Worm (Caenorhabditis elegans) whole organism, L4 larva: ENCODE data around the gene F54C4.4.

Experiments used
- D1046.2 ChIP-seq: fragments of 200-800 bp; sonication (Bioruptor generic); IDR thresholded peaks from 2 replicates; pipeline ENCODE4 v1.3.6; 2022; ENCODE audit warnings: missing genetic modification characterization, missing compliant biosample characterization
- F49E8.2 ChIP-seq: sonication (generic microtip); optimal IDR thresholded peaks from 2 replicates; lab custom pipeline; 2016; ENCODE audit warnings: missing compliant biosample characterization, mild to moderate bottlenecking, missing genetic modification characterization, borderline replicate concordance
- T20F7.1 ChIP-seq: fragments of 200-800 bp; sonication (Bioruptor generic); optimal IDR thresholded peaks from 2 replicates; lab custom pipeline; 2018; ENCODE audit warnings: mild to moderate bottlenecking, missing genetic modification characterization, missing compliant biosample characterization
- T26A8.4 ChIP-seq: fragments of 200-800 bp; sonication (Bioruptor generic); IDR thresholded peaks from 2 replicates; pipeline ENCODE4 v1.3.6; 2022; ENCODE audit warnings: missing genetic modification characterization, missing compliant biosample characterization
- Y5F2A.4 ChIP-seq: fragments of 200-800 bp; sonication (Bioruptor generic); optimal IDR thresholded peaks from 2 replicates; lab custom pipeline; 2018; ENCODE audit warnings: mild to moderate bottlenecking, missing genetic modification characterization, missing compliant biosample characterization
- ZK337.2 ChIP-seq: fragments of 200-800 bp; sonication (Bioruptor generic); IDR thresholded peaks from 2 replicates; pipeline ENCODE4 v1.3.6; 2022; ENCODE audit warnings: missing genetic modification reagents, missing genetic modification characterization, missing compliant biosample characterization
- aha-1 ChIP-seq: fragments of 150-350 bp; peaks from one replicate; lab custom pipeline; 2014; ENCODE audit warnings: missing biosample characterization, missing genetic modification characterization
- ama-1 ChIP-seq: fragments of 150-350 bp; optimal IDR thresholded peaks from 2 replicates; lab custom pipeline; 2014; ENCODE audit warnings: inconsistent platforms, mixed read lengths
- ceh-32 ChIP-seq: sonication (generic microtip); optimal IDR thresholded peaks from 2 replicates; lab custom pipeline; 2016; ENCODE audit warnings: mild to moderate bottlenecking, missing genetic modification characterization, missing compliant biosample characterization; ENCODE audit not compliant: poor library complexity
- ceh-44 ChIP-seq: fragments of 200-800 bp; sonication (Bioruptor generic); IDR thresholded peaks from 2 replicates; pipeline ENCODE4 v1.3.6; 2022; ENCODE audit warnings: missing genetic modification reagents, missing genetic modification characterization, missing compliant biosample characterization
- ceh-62 ChIP-seq: sonication (generic microtip); optimal IDR thresholded peaks from 2 replicates; lab custom pipeline; 2017; ENCODE audit warnings: missing biosample characterization, missing genetic modification characterization
- ces-1 ChIP-seq: fragments of 150-350 bp; sonication (generic microtip); optimal IDR thresholded peaks from 4 replicates; lab custom pipeline; 2014; ENCODE audit warnings: missing biosample characterization, missing genetic modification reagents, missing genetic modification characterization
- ctbp-1 ChIP-seq: fragments of 200-800 bp; sonication (Bioruptor generic); IDR thresholded peaks from 2 replicates; pipeline ENCODE4 v1.3.6; 2022; ENCODE audit warnings: missing genetic modification reagents, missing genetic modification characterization, missing compliant biosample characterization
- daf-16 ChIP-seq, 3 experiments: sonication (generic microtip); optimal IDR thresholded peaks; 2 replicates each; lab custom pipeline; 2016 to 2017; ENCODE audit warnings: missing genetic modification characterization in 3 of 3, missing genetic modification reagents in 3 of 3, mild to moderate bottlenecking in 2 of 3, missing compliant biosample characterization in 2 of 3, missing biosample characterization in 1 of 3, moderate library complexity in 1 of 3
- daf-8 ChIP-seq: fragments of 200-800 bp; sonication (Bioruptor generic); IDR thresholded peaks from 2 replicates; pipeline ENCODE4 v1.3.6; 2022; ENCODE audit warnings: missing genetic modification characterization, missing compliant biosample characterization
- dmd-6 ChIP-seq: fragments of 200-800 bp; sonication (Bioruptor generic); IDR thresholded peaks from 2 replicates; pipeline ENCODE4 v1.3.6; 2022; ENCODE audit warnings: missing genetic modification reagents, missing genetic modification characterization, missing compliant biosample characterization
- dmd-8 ChIP-seq: fragments of 200-800 bp; sonication (Bioruptor generic); IDR thresholded peaks from 2 replicates; pipeline ENCODE4 v1.3.6; 2022; ENCODE audit warnings: missing genetic modification characterization, missing compliant biosample characterization
- dmd-9 ChIP-seq: fragments of 200-800 bp; sonication (Bioruptor generic); IDR thresholded peaks from 2 replicates; pipeline ENCODE4 v1.3.6; 2022; ENCODE audit warnings: missing genetic modification reagents, missing genetic modification characterization, missing compliant biosample characterization
- dpl-1 ChIP-seq: fragments of 150-350 bp; optimal IDR thresholded peaks from 2 replicates; lab custom pipeline; 2014; ENCODE audit warnings: missing biosample characterization, missing genetic modification reagents, missing genetic modification characterization
- egl-43 ChIP-seq: fragments of 200-800 bp; sonication (Bioruptor generic); IDR thresholded peaks from 2 replicates; pipeline ENCODE4 v1.3.6; 2022; ENCODE audit warnings: missing genetic modification reagents, missing genetic modification characterization, missing compliant biosample characterization
- fos-1 ChIP-seq: fragments of 150-350 bp; optimal IDR thresholded peaks from 2 replicates; lab custom pipeline; 2014; ENCODE audit warnings: missing biosample characterization, missing genetic modification characterization
- hif-1 ChIP-seq, 2 experiments: sonication (generic microtip); optimal IDR thresholded peaks; 2 replicates each; lab custom pipeline; 2016 to 2017; ENCODE audit warnings: missing compliant biosample characterization in 2 of 2, missing genetic modification characterization in 2 of 2, missing genetic modification reagents in 2 of 2, missing genotype in 2 of 2, mild to moderate bottlenecking in 1 of 2
- hlh-11 ChIP-seq: fragments of 200-800 bp; sonication (Bioruptor generic); optimal IDR thresholded peaks from 2 replicates; lab custom pipeline; 2018; ENCODE audit warnings: mild to moderate bottlenecking, missing genetic modification characterization, missing compliant biosample characterization
- lim-7 ChIP-seq: fragments of 200-800 bp; sonication (Bioruptor generic); IDR thresholded peaks from 2 replicates; pipeline ENCODE4 v1.3.6; 2022; ENCODE audit warnings: missing genetic modification characterization, missing compliant biosample characterization
- lin-15B ChIP-seq: fragments of 150-350 bp; sonication (generic microtip); optimal IDR thresholded peaks from 3 replicates; lab custom pipeline; 2014; ENCODE audit warnings: missing biosample characterization, missing genetic modification characterization
- lin-38 ChIP-seq: fragments of 200-800 bp; sonication (Bioruptor generic); IDR thresholded peaks from 2 replicates; pipeline ENCODE4 v1.3.6; 2022; ENCODE audit warnings: missing genetic modification reagents, missing genetic modification characterization, missing compliant biosample characterization
- lir-3 ChIP-seq: sonication (generic microtip); optimal IDR thresholded peaks from 2 replicates; lab custom pipeline; 2016; ENCODE audit warnings: mild to moderate bottlenecking, missing genetic modification characterization, missing compliant biosample characterization
- mep-1 ChIP-seq: fragments of 150-350 bp; sonication (generic microtip); optimal IDR thresholded peaks from 3 replicates; lab custom pipeline; 2014; ENCODE audit warnings: missing biosample characterization, missing genetic modification characterization
- nhr-102 ChIP-seq: sonication (generic microtip); optimal IDR thresholded peaks from 2 replicates; lab custom pipeline; 2016; ENCODE audit warnings: mild to moderate bottlenecking, missing genetic modification characterization, moderate library complexity, missing compliant biosample characterization
- nhr-237 ChIP-seq: sonication (generic microtip); optimal IDR thresholded peaks from 2 replicates; lab custom pipeline; 2017; ENCODE audit warnings: missing biosample characterization, missing genetic modification characterization
- nhr-25 ChIP-seq: sonication (generic microtip); optimal IDR thresholded peaks from 2 replicates; lab custom pipeline; 2017; ENCODE audit warnings: missing genetic modification characterization, mild to moderate bottlenecking, missing compliant biosample characterization, antibody characterized with exemption, moderate library complexity, borderline replicate concordance; ENCODE audit not compliant: insufficient read depth
- nhr-76 ChIP-seq: fragments of 150-350 bp; optimal IDR thresholded peaks from 2 replicates; lab custom pipeline; 2014; ENCODE audit warnings: missing biosample characterization, missing genetic modification characterization
- pha-4 ChIP-seq, 2 experiments: fragments of 150-350 bp in 1 of 2; fragments of 200-800 bp in 1 of 2; sonication (Bioruptor generic) in 1 of 2; IDR thresholded peaks in 1 of 2; optimal IDR thresholded peaks in 1 of 2; 2 replicates each; pipeline versions ENCODE4 v1.3.6 to Lab custom; 2014 to 2022; ENCODE audit warnings: missing genetic modification characterization in 2 of 2, missing genetic modification reagents in 2 of 2, missing biosample characterization in 1 of 2, missing compliant biosample characterization in 1 of 2
- rbr-2 ChIP-seq: sonication (generic microtip); optimal IDR thresholded peaks from 2 replicates; lab custom pipeline; 2016; ENCODE audit warnings: missing genotype, missing genetic modification characterization, missing compliant biosample characterization
- saeg-2 ChIP-seq: fragments of 200-800 bp; sonication (Bioruptor generic); IDR thresholded peaks from 2 replicates; pipeline ENCODE4 v1.3.6; 2022; ENCODE audit warnings: missing genetic modification reagents, missing genetic modification characterization, missing compliant biosample characterization
- set-16 ChIP-seq: fragments of 200-800 bp; sonication (Bioruptor generic); IDR thresholded peaks from 2 replicates; pipeline ENCODE4 v1.3.6; 2022; ENCODE audit warnings: missing genetic modification reagents, missing genetic modification characterization, missing compliant biosample characterization
- skn-1 ChIP-seq: fragments of 150-350 bp; optimal IDR thresholded peaks from 2 replicates; lab custom pipeline; 2014; ENCODE audit warnings: missing biosample characterization, missing genetic modification characterization
- snpc-1.2 ChIP-seq: fragments of 200-800 bp; sonication (Bioruptor generic); IDR thresholded peaks from 2 replicates; pipeline ENCODE4 v1.3.6; 2022; ENCODE audit warnings: missing genetic modification reagents, missing genetic modification characterization, missing compliant biosample characterization
- spr-1 ChIP-seq: sonication (generic microtip); optimal IDR thresholded peaks from 2 replicates; lab custom pipeline; 2016; ENCODE audit warnings: mild to moderate bottlenecking, missing genetic modification characterization, missing compliant biosample characterization
- tag-97 ChIP-seq: fragments of 200-800 bp; sonication (Bioruptor generic); IDR thresholded peaks from 2 replicates; pipeline ENCODE4 v1.3.6; 2022; ENCODE audit warnings: missing genetic modification characterization, missing compliant biosample characterization
- tra-1 ChIP-seq: fragments of 200-800 bp; sonication (Bioruptor generic); IDR thresholded peaks from 2 replicates; pipeline ENCODE4 v1.3.6; 2022; ENCODE audit warnings: missing genetic modification reagents, missing genetic modification characterization, missing compliant biosample characterization
- unc-130 ChIP-seq: sonication (generic microtip); optimal IDR thresholded peaks from 2 replicates; lab custom pipeline; 2016; ENCODE audit warnings: missing genetic modification reagents, missing genetic modification characterization, missing compliant biosample characterization
- unc-39 ChIP-seq: sonication (generic microtip); optimal IDR thresholded peaks from 2 replicates; lab custom pipeline; 2017; ENCODE audit warnings: missing biosample characterization, missing genetic modification characterization
- zfp-3 ChIP-seq: fragments of 200-800 bp; sonication (Bioruptor generic); conservative IDR thresholded peaks from 2 replicates; pipeline ENCODE4 v1.3.6; 2022; ENCODE audit warnings: missing genetic modification reagents, missing genetic modification characterization, missing compliant biosample characterization
- zip-2 ChIP-seq: fragments of 150-350 bp; optimal IDR thresholded peaks from 2 replicates; lab custom pipeline; 2014; ENCODE audit warnings: missing biosample characterization, missing genetic modification characterization
- ztf-11 ChIP-seq: fragments of 150-350 bp; optimal IDR thresholded peaks from 2 replicates; lab custom pipeline; 2014; ENCODE audit warnings: missing biosample characterization, missing genetic modification characterization

F54C4.4 gene

DNA sequence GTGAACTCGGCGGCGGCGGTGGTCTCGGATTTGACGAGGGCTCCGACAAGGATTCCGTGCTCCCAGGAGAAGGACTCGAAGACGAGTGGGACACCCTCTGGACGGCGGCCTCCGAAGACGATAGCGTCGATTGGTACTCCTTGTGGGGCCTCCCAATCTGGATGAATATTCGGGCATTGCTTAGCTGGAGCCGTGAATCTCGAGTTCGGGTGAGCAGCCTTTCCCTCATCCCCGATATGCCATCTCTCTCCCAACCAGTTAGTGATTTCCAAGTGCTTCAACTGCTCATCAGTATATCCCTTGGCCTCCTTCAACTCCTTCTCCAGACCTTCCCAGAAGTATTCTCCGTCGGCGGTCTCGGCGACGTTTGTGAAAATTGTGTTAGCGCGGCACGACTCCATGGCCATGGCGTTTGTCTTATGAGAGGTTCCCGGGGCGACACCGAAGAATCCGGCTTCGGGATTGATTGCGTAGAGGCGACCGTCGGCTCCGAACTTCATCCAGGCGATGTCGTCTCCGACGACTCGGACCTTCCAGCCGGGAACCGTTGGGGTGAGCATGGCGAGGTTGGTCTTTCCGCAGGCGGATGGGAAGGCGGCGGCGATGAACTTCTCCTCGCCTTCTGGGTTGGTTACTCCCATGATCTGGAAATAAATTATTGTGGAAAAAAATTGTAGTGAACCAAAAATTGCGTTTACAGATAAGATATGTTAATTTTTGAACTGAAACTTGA lies 23.4 kb downstream of the F54C4.4 start (continued):
- no peak for TF ChIP-seq daf-16 (GFP tag; optimal IDR thresholded peaks at IDR 0.05; lab: Kevin White, UChicago)
- no peak for TF ChIP-seq daf-16 (tag; optimal IDR thresholded peaks at IDR 0.05; lab: Kevin White, UChicago)
- peak; percentile 32; the same call in 1 of the 2 replicates for TF ChIP-seq ZK337.2
- TF ChIP-seq egl-43 (GFP tag; lab: Robert Waterston, UW), result peak; percentile 68; the same call in 1 of the 2 replicates
- no peak for TF ChIP-seq dpl-1
- peak; percentile 37; the same call in 1 of the 2 replicates for TF ChIP-seq lim-7 (GFP tag; lab: Robert Waterston, UW)
- TF ChIP-seq ztf-11 (tag; lab: Kevin White, UChicago), result no peak
- no peak for TF ChIP-seq mep-1 (tag; lab: Kevin White, UChicago)
- TF ChIP-seq nhr-102 (tag; lab: Kevin White, UChicago), result no peak
- TF ChIP-seq ceh-44 (GFP tag; lab: Robert Waterston, UW), result no peak
- TF ChIP-seq hif-1 (tag; optimal IDR thresholded peaks at IDR 0.05; lab: Kevin White, UChicago), result no peak
- TF ChIP-seq tra-1 (GFP tag; lab: Robert Waterston, UW), result 0 out of 2 replicates have a peak, but pooled peaks have one; percentile 26
- TF ChIP-seq set-16, result peak; percentile 95
- no peak for TF ChIP-seq ceh-62 (tag; lab: Kevin White, UChicago)
- no peak for TF ChIP-seq ama-1 (lab: Kevin White, UChicago)
- no peak for TF ChIP-seq zip-2 (tag; lab: Kevin White, UChicago)
- no peak for TF ChIP-seq D1046.2
- no peak for TF ChIP-seq tag-97 (GFP tag; lab: Robert Waterston, UW)
- peak; percentile 35; the same call in 1 of the 2 replicates for TF ChIP-seq ctbp-1 (GFP tag; lab: Robert Waterston, UW)
- TF ChIP-seq F49E8.2 (tag; lab: Kevin White, UChicago), result no peak
- peak; percentile 69 for TF ChIP-seq T26A8.4 (GFP tag; lab: Robert Waterston, UW)
- TF ChIP-seq lin-38 (GFP tag; lab: Robert Waterston, UW), result peak; percentile 33; the same call in 1 of the 2 replicates
- no peak for TF ChIP-seq unc-130 (GFP tag; lab: Kevin White, UChicago)
- no peak for TF ChIP-seq pha-4 (GFP tag; IDR thresholded peaks at IDR 0.05; lab: Robert Waterston, UW)
- no peak for TF ChIP-seq pha-4 (tag; optimal IDR thresholded peaks at IDR 0.05; lab: Kevin White, UChicago)
- peak; percentile 94 for TF ChIP-seq aha-1 (tag; lab: Kevin White, UChicago)
- TF ChIP-seq unc-39 (tag; lab: Kevin White, UChicago), result no peak
- TF ChIP-seq, all 104 proteins: peak for 16

- TF ChIP-seq T20F7.1 (GFP tag; lab: Kevin White, UChicago), result peak; percentile 76
- no peak for TF ChIP-seq nhr-76
- peak; percentile 70 for TF ChIP-seq ctbp-1 (GFP tag; lab: Robert Waterston, UW)
- no peak for TF ChIP-seq spr-1 (tag; lab: Kevin White, UChicago)
- peak; percentile 36 for TF ChIP-seq rbr-2 (tag; lab: Kevin White, UChicago)
- TF ChIP-seq nhr-25, result no peak
- TF ChIP-seq hlh-11 (tag; lab: Kevin White, UChicago), result no peak
- TF ChIP-seq zfp-3 (GFP tag; lab: Robert Waterston, UW), result peak; percentile 87
- no peak for TF ChIP-seq dpl-1
- TF ChIP-seq lir-3 (tag; lab: Kevin White, UChicago), result no peak
- TF ChIP-seq Y5F2A.4 (GFP tag; lab: Kevin White, UChicago), result no peak
- peak; percentile 35 for TF ChIP-seq dmd-6 (GFP tag; lab: Robert Waterston, UW)
- TF ChIP-seq ceh-44 (GFP tag; lab: Robert Waterston, UW), result no peak
- TF ChIP-seq D1046.2, result no peak
- TF ChIP-seq ces-1, result peak; percentile 60
- peak; percentile 50 for TF ChIP-seq lin-38 (GFP tag; lab: Robert Waterston, UW)
- TF ChIP-seq skn-1 (tag; lab: Kevin White, UChicago), result no peak
- no peak for TF ChIP-seq ceh-32 (tag; lab: Kevin White, UChicago)
- peak; percentile 31; the same call in 1 of the 2 replicates for TF ChIP-seq snpc-1.2 (GFP tag; lab: Robert Waterston, UW)
- TF ChIP-seq F49E8.2 (tag; lab: Kevin White, UChicago), result no peak
- no peak for TF ChIP-seq daf-8 (GFP tag; lab: Robert Waterston, UW)
- TF ChIP-seq saeg-2 (GFP tag; lab: Robert Waterston, UW), result 0 out of 2 replicates have a peak, but pooled peaks have one; percentile 4
- TF ChIP-seq fos-1 (tag; lab: Kevin White, UChicago), result no peak
- no peak for TF ChIP-seq dmd-8
- peak; percentile 22 for TF ChIP-seq nhr-237 (tag; lab: Kevin White, UChicago)
- no peak for TF ChIP-seq lin-15B (tag; lab: Kevin White, UChicago)
- TF ChIP-seq tra-1 (GFP tag; lab: Robert Waterston, UW), result no peak
- no peak for TF ChIP-seq dmd-9 (GFP tag; lab: Robert Waterston, UW)
These were observed 24.8 kb downstream of the F54C4.4 start for ce11 chrIII:62383-62873.
